Worm (Caenorhabditis elegans): Measurements from ENCODE around the gene Y62E10A.6.

DNA sequence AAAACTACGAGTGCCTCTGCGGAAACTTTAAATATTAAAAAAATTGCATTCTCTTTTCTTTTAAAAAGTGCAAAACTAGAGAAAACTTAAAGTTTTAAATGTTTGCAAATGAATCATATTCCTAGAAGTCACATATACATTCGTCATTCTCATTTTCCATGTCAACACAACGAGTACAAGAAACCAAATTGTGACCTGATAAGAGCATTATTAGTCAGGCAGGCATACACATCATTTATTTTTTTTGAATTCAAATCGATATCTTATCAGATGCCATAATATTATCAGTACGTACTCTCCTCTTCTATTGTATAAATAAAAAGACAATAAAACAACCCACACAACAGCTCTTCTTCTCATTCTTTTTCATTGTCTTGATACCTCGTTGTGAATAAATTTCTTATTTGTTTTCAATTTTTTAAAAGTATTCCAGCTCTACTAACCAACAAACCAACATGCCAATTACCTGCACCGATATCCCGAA, 24.5 kb upstream of the Y62E10A.6 start, which contains the start of gene W02A2.9:
- no peak for TF ChIP-seq him-1 (tag; optimal IDR thresholded peaks at IDR 0.05)
- TF ChIP-seq W03F9.2 (tag; optimal IDR thresholded peaks at IDR 0.05), result no peak

All from whole organism, L4/young adult.